Fruit fly (Drosophila melanogaster) whole organism: Measurements from ENCODE around the gene Qsox3.

Source experiments
- CG8478 ChIP-seq: fragments of >200 bp; optimal IDR thresholded peaks from 2 replicates; lab custom pipeline; 2018; ENCODE audit warnings: inconsistent platforms
- Dll ChIP-seq: fragments of >200 bp; optimal IDR thresholded peaks from 2 replicates; lab custom pipeline; 2017
- EcR ChIP-seq, 2 experiments: fragments of >200 bp; optimal IDR thresholded peaks; 2 replicates each; lab custom pipeline; 2017; ENCODE audit warnings: missing biosample characterization in 2 of 2, missing genetic modification characterization in 2 of 2, missing genetic modification reagents in 2 of 2
- pan ChIP-seq: fragments of >200 bp; optimal IDR thresholded peaks from 2 replicates; lab custom pipeline; 2017
- psq ChIP-seq: fragments of >200 bp; optimal IDR thresholded peaks from 2 replicates; lab custom pipeline; 2017
- usp ChIP-seq: fragments of >200 bp; optimal IDR thresholded peaks from 2 replicates; lab custom pipeline; 2017; ENCODE audit warnings: missing biosample characterization, missing genetic modification characterization, mixed read lengths

Qsox3 gene

DNA sequence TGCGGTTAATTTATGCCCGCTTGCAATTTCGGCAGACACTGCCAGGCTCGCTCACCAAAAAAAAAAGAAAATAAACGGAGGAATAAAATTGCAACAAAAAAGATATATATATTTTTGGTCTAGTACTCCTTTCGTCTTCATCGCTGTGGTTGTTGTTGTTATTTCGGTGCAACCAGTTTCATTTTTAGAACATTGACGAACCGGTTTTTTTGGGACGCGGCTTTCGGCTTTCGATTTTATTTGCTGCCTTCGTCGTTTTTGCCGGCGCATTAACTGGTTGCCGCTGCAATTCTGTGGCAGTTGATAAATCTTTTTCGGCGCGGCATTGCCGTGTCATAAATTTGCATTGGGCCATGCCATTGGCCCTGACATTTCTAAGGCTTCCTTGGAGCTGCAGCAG lies 27.5 kb downstream of the Qsox3 start:
- TF ChIP-seq usp (GFP tag; lab: Kevin White, UChicago) (no peak), EcR (GFP tag; optimal IDR thresholded peaks at IDR 0.05; lab: Kevin White, UChicago) (no peak), Dll (no peak), psq (lab: Kevin White, UChicago) (no peak), pan (lab: Kevin White, UChicago) (no peak), CG8478 (no peak)

DNA sequence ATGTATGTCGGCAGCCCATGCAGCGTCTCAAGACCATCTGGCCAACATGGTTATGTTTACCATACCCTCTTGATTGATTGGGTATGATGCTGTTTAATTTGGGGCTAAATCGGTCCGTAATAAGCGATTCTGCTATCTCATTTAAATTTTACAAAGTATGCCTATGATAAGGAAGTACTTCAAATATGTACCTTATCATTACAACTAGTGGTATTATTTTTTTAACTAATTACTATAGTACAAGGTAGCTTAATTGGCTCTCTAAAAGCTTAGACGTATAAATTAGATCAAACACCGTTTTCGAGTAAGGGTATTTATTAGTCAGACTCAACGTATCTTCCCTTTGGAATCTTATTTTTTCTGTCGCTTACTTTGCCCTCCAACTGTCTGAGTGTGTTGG lies 28.6 kb downstream of the Qsox3 start:
- TF ChIP-seq EcR (GFP tag; optimal IDR thresholded peaks at IDR 0.05; lab: Kevin White, UChicago) (no peak), CG8478 (no peak), psq (lab: Kevin White, UChicago) (no peak), pan (lab: Kevin White, UChicago) (no peak), usp (GFP tag; lab: Kevin White, UChicago) (no peak), Dll (no peak)

DNA sequence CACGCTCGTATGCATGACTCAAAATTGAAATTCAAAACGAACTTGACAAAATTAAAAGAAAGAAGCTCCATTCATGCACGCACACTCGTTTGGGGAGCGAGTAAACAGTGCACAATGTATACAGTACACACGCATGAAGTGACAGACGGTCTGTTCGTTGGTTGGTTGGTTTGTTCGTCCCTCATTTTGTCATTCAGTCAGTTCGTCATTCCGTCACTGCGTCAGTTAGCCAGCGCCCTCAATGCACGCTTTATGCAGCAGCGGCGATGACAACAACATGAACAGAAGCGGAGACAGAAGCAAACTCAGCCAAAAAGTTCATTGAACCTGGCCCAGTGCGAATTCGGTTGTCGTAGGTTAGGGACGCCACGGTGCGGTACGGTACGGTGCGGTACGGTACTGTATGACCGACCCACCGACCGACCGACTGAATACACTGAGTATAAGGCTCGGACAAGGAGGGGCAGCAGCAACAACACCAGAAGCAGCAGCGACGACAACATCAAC lies 29.3 kb downstream of the Qsox3 start:
- TF ChIP-seq CG8478 (no peak), EcR (GFP tag; optimal IDR thresholded peaks at IDR 0.05; lab: Kevin White, UChicago) (peak in 1 of 2 experiments; percentile 84)

DNA sequence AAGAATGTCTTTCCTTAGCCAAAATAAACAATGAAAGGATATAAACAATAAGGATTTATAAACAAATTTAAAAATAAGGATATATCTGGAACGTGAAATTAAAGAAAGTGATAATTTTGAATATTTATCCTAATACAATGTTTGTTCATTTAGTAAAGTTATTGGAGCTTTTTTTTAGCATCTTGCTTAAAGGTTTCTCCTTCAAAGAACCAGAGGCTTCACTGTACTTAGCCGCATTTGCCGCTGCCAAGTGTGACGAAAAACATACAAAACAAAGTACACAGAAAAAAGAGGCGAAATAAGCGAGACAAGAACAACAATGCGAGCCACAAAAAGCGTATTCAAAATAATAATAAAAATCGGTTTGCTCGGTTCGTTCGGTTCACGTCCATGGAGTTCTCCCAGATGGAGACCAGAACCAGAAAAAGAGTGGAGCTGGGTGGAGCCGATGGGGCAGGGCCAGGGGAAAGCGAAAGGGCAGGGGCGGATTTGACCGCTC lies 29.9 kb downstream of the Qsox3 start:
- no peak for TF ChIP-seq CG8478
- TF ChIP-seq EcR (GFP tag; optimal IDR thresholded peaks at IDR 0.05; lab: Kevin White, UChicago), result no peak
- TF ChIP-seq Dll, result no peak
- TF ChIP-seq pan (lab: Kevin White, UChicago), result no peak
- no peak for TF ChIP-seq usp (GFP tag; lab: Kevin White, UChicago)
- TF ChIP-seq psq (lab: Kevin White, UChicago), result no peak

DNA sequence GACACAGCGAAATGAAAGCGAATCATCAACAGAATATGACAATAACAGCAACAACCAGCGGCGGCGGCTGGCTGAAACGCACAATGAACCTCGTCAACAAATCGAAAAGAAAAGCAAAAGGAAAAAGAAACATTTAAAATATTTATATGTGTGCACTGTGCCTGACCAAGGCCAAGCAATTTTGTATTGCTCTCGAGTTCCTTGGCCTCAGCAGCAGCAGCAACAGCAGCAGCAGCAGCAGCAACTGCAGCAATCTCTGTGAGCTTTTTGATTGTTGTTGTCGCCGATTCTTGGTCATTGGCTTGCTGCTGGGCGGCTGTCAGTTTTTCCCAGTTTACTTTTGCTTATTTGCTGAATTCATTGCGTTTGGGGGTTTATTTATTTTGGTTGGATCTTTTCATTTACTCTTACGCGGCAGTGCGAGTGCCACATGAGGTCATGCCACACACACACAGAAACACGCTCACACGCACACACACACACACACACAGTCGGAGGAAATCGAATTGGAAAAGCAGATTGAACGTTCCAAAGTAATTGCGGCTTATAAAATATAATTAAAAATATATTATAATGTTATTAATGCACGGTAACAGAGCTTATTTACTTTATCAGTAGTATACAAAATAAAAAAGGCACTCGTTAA lies 32.5 kb downstream of the Qsox3 start:
- peak; percentile 85 to 88 for TF ChIP-seq EcR (GFP tag; optimal IDR thresholded peaks at IDR 0.05; lab: Kevin White, UChicago)
- no peak for TF ChIP-seq usp (GFP tag; lab: Kevin White, UChicago)

DNA sequence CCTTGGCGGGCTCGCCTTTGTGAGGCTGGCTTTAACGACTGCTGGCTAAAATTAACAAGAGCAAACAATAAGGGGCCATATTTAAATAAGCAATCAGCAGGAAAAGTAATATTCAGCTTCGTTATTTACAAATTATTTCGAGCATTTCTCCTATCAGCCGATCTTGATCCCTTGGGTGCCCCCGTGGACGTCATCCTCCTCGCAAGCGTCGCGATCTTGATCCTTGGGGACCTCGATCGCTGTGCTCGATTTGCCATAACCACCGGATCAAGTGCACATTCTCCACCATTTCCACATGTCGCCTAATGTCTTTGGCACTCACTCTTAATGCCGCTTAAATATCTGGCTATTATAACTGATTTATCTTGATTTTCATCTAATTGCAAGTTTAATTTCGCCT lies 33.0 kb downstream of the Qsox3 start:
- no peak for TF ChIP-seq CG8478
- TF ChIP-seq usp (GFP tag; lab: Kevin White, UChicago), result no peak

DNA sequence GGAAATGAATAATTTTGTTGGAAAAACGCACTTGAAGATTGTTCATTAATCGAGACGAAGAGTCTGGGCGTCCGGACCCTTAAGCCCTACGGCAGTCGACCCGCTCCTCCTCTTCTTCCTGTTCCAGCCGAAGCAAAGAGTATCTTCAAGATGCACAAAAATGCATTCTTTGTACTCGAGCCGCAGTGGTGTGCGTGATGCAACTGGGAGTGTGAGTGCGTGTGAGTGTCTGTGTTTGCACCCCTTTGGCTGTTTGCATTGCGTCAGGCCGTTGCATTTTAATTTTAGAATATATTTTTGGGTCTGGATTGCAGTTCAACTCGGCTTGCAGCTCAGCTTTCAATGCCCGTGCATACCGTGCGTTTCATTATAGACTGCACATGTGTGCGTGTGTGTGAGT lies 34.1 kb downstream of the Qsox3 start:
- no peak for TF ChIP-seq Dll
- TF ChIP-seq CG8478, result no peak
- no peak for TF ChIP-seq EcR (GFP tag; optimal IDR thresholded peaks at IDR 0.05; lab: Kevin White, UChicago)
- no peak for TF ChIP-seq usp (GFP tag; lab: Kevin White, UChicago)
- no peak for TF ChIP-seq pan (lab: Kevin White, UChicago)
- no peak for TF ChIP-seq psq (lab: Kevin White, UChicago)

DNA sequence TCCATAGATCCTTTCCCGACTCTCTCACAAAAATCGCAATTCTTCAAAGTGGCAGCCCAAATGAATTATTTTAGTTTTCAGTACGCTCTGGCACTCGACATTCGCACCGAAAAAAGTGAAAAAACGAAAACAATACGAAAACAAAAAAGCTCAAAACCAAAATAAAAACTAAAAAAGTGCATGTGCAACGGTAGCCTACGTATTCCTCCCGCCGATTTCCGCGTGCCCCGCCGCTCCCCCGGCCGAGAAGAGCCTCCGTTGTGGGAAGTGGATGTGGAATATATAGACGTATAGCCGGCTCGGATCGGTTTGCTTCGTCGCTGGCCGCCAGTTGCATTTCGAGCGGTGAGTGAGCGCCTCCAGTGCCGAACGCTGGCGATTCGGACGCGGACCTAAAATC lies 36.5 kb downstream of the Qsox3 start:
- TF ChIP-seq Dll, result no peak
- TF ChIP-seq CG8478, result no peak
- TF ChIP-seq pan (lab: Kevin White, UChicago), result no peak
- TF ChIP-seq usp (GFP tag; lab: Kevin White, UChicago), result no peak
- no peak for TF ChIP-seq psq (lab: Kevin White, UChicago)
- TF ChIP-seq EcR (GFP tag; optimal IDR thresholded peaks at IDR 0.05; lab: Kevin White, UChicago), result no peak

DNA sequence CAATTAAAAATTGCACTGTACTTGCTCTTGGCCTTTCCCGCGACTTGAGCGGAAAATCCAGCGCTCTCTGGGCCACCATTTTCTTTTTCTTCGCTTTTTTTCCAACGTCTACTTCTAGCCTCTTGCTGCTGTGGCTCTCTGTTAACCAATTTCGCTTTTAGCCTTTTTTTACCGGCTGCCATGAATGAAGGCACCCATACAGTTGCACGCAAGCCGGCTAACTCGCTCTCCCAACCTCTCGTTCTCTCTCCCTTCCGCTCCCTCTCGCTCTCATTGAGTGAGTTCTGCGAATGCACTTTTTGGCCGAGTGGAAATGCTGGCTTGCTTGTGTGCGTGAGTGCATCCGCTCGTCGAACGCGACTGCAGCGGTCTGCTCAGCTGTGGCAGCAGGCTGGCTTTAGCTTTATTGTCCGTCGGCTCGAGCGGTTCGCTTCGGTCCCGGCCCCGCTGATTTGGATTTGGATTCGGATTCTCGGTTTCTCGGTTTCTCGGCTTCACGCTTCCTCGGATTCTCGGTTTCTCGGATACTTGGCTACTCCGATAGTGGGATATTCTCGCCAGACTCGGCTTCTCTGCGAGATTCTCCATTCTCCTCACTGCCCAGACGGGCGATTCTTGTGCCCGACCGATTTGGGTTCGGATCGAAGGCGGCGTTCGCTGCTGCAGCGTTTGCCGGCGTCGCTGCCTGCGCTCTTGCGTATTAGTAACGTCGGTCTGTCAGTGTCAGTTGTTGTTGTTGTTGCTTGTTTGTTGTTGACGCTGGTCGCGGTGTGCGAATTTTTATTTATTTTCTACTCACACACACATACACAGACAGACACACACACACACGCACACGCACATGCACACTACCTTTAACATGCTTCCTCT lies 37.3 kb downstream of the Qsox3 start, which contains the start of gene Eip93F:
Gene Eip93F, plus strand, starts transcription at position 424 of the 870 bp plus-strand sequence.
- no peak for TF ChIP-seq CG8478
- TF ChIP-seq usp (GFP tag; lab: Kevin White, UChicago), result no peak
- TF ChIP-seq Dll, result peak; percentile 73
- no peak for TF ChIP-seq pan (lab: Kevin White, UChicago)

DNA sequence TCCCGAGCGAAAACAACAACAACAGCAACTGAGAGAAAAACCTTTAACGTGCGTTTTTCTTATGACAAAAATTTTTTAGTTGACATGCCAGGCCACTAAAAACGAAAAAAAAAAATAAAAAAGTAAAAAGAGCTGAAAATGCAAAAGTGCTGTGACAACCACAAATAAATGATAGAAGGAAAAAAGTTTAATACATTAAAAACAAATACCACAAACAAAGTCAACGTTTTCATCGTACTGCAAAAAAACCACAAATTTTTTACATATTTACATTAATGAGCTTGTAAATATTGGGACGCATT lies 37.9 kb downstream of the Qsox3 start:
- TF ChIP-seq CG8478, result no peak
- TF ChIP-seq Dll, result no peak
- no peak for TF ChIP-seq psq (lab: Kevin White, UChicago)
- TF ChIP-seq usp (GFP tag; lab: Kevin White, UChicago), result no peak
- TF ChIP-seq EcR (GFP tag; optimal IDR thresholded peaks at IDR 0.05; lab: Kevin White, UChicago), result no peak
- TF ChIP-seq pan (lab: Kevin White, UChicago), result no peak

DNA sequence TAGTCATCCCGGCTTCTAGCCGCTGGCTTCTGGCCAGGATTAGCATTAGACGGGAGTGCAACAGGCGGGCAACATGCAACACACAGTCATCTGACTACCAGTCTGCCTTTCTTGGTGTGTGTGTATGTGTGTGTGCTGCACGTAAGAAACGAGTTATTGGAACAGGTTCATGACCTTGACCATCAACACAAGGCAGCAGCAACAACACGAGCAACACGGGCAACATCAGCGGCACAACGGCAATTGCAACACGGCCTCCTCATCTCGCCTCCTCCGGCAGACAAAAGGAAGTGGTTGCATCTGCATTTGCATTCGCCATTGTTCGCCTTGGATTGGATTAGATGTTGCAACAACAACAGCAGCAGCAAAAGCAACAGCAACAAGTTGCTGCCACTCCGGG lies 39.8 kb downstream of the Qsox3 start:
- TF ChIP-seq EcR (GFP tag; optimal IDR thresholded peaks at IDR 0.05; lab: Kevin White, UChicago), result no peak
- TF ChIP-seq usp (GFP tag; lab: Kevin White, UChicago), result no peak
- TF ChIP-seq CG8478, result no peak
- TF ChIP-seq Dll, result no peak
- TF ChIP-seq psq (lab: Kevin White, UChicago), result no peak
- TF ChIP-seq pan (lab: Kevin White, UChicago), result no peak

DNA sequence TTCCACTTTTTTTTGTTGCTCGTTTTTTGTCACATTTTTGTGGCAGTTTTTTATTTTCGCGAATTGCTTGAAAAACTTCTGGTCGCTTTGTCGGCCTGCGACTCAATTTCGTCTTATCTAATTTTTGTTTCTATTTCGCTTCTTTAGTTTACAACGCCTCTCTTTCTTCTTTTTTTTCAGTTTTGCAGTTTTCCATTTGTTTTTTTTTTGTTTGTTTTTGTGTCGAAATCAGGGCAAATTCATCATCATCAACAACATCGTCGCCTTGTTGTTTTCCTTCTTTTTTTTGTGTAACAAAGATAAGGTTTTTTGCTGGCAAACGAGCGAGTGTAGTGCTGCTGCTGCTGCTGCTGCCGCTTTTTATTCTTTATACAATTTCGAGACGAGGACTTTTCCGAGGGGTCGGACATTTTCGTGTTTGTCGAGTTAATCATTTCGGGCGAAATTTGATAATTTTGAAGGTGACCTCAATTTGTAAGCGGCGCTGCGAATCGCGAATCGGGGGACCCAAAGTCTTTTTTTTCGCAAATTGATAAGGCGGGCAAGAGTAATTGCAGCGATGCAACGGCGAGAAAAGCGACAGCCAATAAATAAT lies 42.5 kb downstream of the Qsox3 start:
- TF ChIP-seq EcR (GFP tag; optimal IDR thresholded peaks at IDR 0.05; lab: Kevin White, UChicago) (no peak), Dll (no peak), pan (lab: Kevin White, UChicago) (no peak), CG8478 (no peak), usp (GFP tag; lab: Kevin White, UChicago) (no peak), psq (lab: Kevin White, UChicago) (no peak)
